Worm (Caenorhabditis elegans): ENCODE results near the gene F08F8.7.

Gene F08F8.7

ce11 chrIII:7336214-7336613 is 10.7 kb downstream of the F08F8.7 start, which contains the start of gene gsp-2:
gsp-2 (plus strand) TSS chrIII:7336587.
- TF ChIP-seq lin-32 (GFP tag; optimal IDR thresholded peaks at IDR 0.05) = no peak
- TF ChIP-seq unc-120 (tag; optimal IDR thresholded peaks at IDR 0.05; ENCODE audit: poor library complexity, severe bottlenecking) = peak; percentile 7
- TF ChIP-seq nhr-12 (tag; optimal IDR thresholded peaks at IDR 0.05) = no peak
- TF ChIP-seq elt-3 (tag; optimal IDR thresholded peaks at IDR 0.05) = no peak
- TF ChIP-seq nhr-2 (tag; optimal IDR thresholded peaks at IDR 0.05) = no peak
- no peak for TF ChIP-seq ceh-39 (tag; optimal IDR thresholded peaks at IDR 0.05)
- TF ChIP-seq mab-5 (tag; optimal IDR thresholded peaks at IDR 0.05) = no peak
- TF ChIP-seq sptf-1 (tag; optimal IDR thresholded peaks at IDR 0.05) = peak; percentile 29
- no peak for TF ChIP-seq ham-2 (GFP tag; optimal IDR thresholded peaks at IDR 0.05)
- TF ChIP-seq hlh-1 (tag; optimal IDR thresholded peaks at IDR 0.05) = peak; percentile 59
- no peak for TF ChIP-seq nhr-28 (tag; optimal IDR thresholded peaks at IDR 0.05)
- no peak for TF ChIP-seq cnd-1 (tag; optimal IDR thresholded peaks at IDR 0.05)
- no peak for TF ChIP-seq blmp-1 (tag; optimal IDR thresholded peaks at IDR 0.05)
- TF ChIP-seq lin-13 (tag; optimal IDR thresholded peaks at IDR 0.05) = peak; percentile 33
- TF ChIP-seq nhr-76 (tag; optimal IDR thresholded peaks at IDR 0.05) = no peak
- TF ChIP-seq ces-1 (GFP tag; optimal IDR thresholded peaks at IDR 0.05) = peak; percentile 45
- no peak for TF ChIP-seq mls-2 (tag; optimal IDR thresholded peaks at IDR 0.05)
- peak; percentile 43 for TF ChIP-seq pha-4 (tag; optimal IDR thresholded peaks at IDR 0.05)
- TF ChIP-seq ztf-11 (tag; optimal IDR thresholded peaks at IDR 0.05) = no peak
- no peak for TF ChIP-seq unc-39 (tag; optimal IDR thresholded peaks at IDR 0.05)
- peak; percentile 84 for TF ChIP-seq mep-1 (tag; optimal IDR thresholded peaks at IDR 0.05)
- TF ChIP-seq sem-2 (GFP tag; optimal IDR thresholded peaks at IDR 0.05) = no peak
- no peak for TF ChIP-seq bed-3 (GFP tag; optimal IDR thresholded peaks at IDR 0.05)
- TF ChIP-seq zip-8 (tag; optimal IDR thresholded peaks at IDR 0.05) = no peak
- TF ChIP-seq ceh-83 (GFP tag; optimal IDR thresholded peaks at IDR 0.05) = no peak
- no peak for TF ChIP-seq snpc-4 (tag; optimal IDR thresholded peaks at IDR 0.05)
- peak; percentile 43 for TF ChIP-seq drap-1 (GFP tag; optimal IDR thresholded peaks at IDR 0.05)
- TF ChIP-seq lsy-2 (tag; optimal IDR thresholded peaks at IDR 0.05) = peak; percentile 95
- no peak for TF ChIP-seq ceh-43 (GFP tag; optimal IDR thresholded peaks at IDR 0.05)
- TF ChIP-seq flh-1 (GFP tag; optimal IDR thresholded peaks at IDR 0.05) = no peak
- peak; percentile 73 for TF ChIP-seq nhr-237 (tag; optimal IDR thresholded peaks at IDR 0.05)
- no peak for TF ChIP-seq elt-1 (tag; optimal IDR thresholded peaks at IDR 0.05; ENCODE audit: borderline replicate concordance, insufficient read depth)
- no peak for TF ChIP-seq M03D4.4 (tag; optimal IDR thresholded peaks at IDR 0.05)
- no peak for TF ChIP-seq tbx-8 (GFP tag; optimal IDR thresholded peaks at IDR 0.05)
- TF ChIP-seq unc-62 (GFP tag; optimal IDR thresholded peaks at IDR 0.05) = no peak

- TF ChIP-seq zip-8 (tag; optimal IDR thresholded peaks at IDR 0.05) (no peak), elt-3 (tag; optimal IDR thresholded peaks at IDR 0.05) (no peak), blmp-1 (tag; optimal IDR thresholded peaks at IDR 0.05) (peak; percentile 66), ces-1 (GFP tag; optimal IDR thresholded peaks at IDR 0.05) (peak; percentile 32), pha-4 (tag; optimal IDR thresholded peaks at IDR 0.05) (no peak), mep-1 (tag; optimal IDR thresholded peaks at IDR 0.05) (peak; percentile 14), ham-2 (GFP tag; optimal IDR thresholded peaks at IDR 0.05) (peak; percentile 9), hlh-1 (tag; optimal IDR thresholded peaks at IDR 0.05) (peak; percentile 77), nhr-237 (tag; optimal IDR thresholded peaks at IDR 0.05) (peak; percentile 48), unc-120 (tag; optimal IDR thresholded peaks at IDR 0.05; ENCODE audit: poor library complexity, severe bottlenecking) (peak; percentile 65), nhr-76 (tag; optimal IDR thresholded peaks at IDR 0.05) (no peak), mls-2 (tag; optimal IDR thresholded peaks at IDR 0.05) (peak; percentile 6), nhr-2 (tag; optimal IDR thresholded peaks at IDR 0.05) (no peak), nhr-28 (tag; optimal IDR thresholded peaks at IDR 0.05) (no peak), elt-1 (tag; optimal IDR thresholded peaks at IDR 0.05; ENCODE audit: borderline replicate concordance, insufficient read depth) (no peak), cnd-1 (tag; optimal IDR thresholded peaks at IDR 0.05) (peak; percentile 15), unc-62 (GFP tag; optimal IDR thresholded peaks at IDR 0.05) (peak; percentile 83), mab-5 (tag; optimal IDR thresholded peaks at IDR 0.05) (no peak)
These were observed 11.7 kb downstream of the F08F8.7 start, which contains the start of gene F56C9.10 for ce11 chrIII:7335220-7335619. F56C9.10 (minus strand) TSS chrIII:7335316.

- TF ChIP-seq zip-8 (tag; optimal IDR thresholded peaks at IDR 0.05) (no peak), sem-2 (GFP tag; optimal IDR thresholded peaks at IDR 0.05) (no peak), sptf-1 (tag; optimal IDR thresholded peaks at IDR 0.05) (no peak), drap-1 (GFP tag; optimal IDR thresholded peaks at IDR 0.05) (no peak), lin-32 (GFP tag; optimal IDR thresholded peaks at IDR 0.05) (no peak), pha-4 (tag; optimal IDR thresholded peaks at IDR 0.05) (no peak), blmp-1 (tag; optimal IDR thresholded peaks at IDR 0.05) (no peak), cnd-1 (tag; optimal IDR thresholded peaks at IDR 0.05) (no peak), nhr-2 (tag; optimal IDR thresholded peaks at IDR 0.05) (no peak), elt-3 (tag; optimal IDR thresholded peaks at IDR 0.05) (no peak)
These were observed 15.3 kb downstream of the F08F8.7 start for ce11 chrIII:7331671-7332070.

Measured in whole organism, mixed stage, embryonic.